Worm (Caenorhabditis elegans) whole organism, early embryonic: ENCODE measurements around the gene C39B5.5.

Source experiments
- aly-1 ChIP-seq: sonication (generic microtip); optimal IDR thresholded peaks from 2 replicates; lab custom pipeline; 2016; ENCODE audit warnings: missing genetic modification characterization, missing compliant biosample characterization
- ama-1 ChIP-seq: fragments of 150-350 bp; optimal IDR thresholded peaks from 2 replicates; lab custom pipeline; 2014
- ceh-13 ChIP-seq: fragments of 200-800 bp; sonication (Bioruptor generic); optimal IDR thresholded peaks from 2 replicates; lab custom pipeline; 2018; ENCODE audit warnings: mild to moderate bottlenecking, missing genetic modification characterization, missing compliant biosample characterization
- ceh-36 ChIP-seq: sonication (generic microtip); optimal IDR thresholded peaks from 2 replicates; lab custom pipeline; 2016; ENCODE audit warnings: missing genetic modification characterization, inconsistent platforms, missing compliant biosample characterization
- ets-7 ChIP-seq: sonication (generic microtip); optimal IDR thresholded peaks from 2 replicates; lab custom pipeline; 2016; ENCODE audit warnings: missing genotype, missing genetic modification characterization, missing compliant biosample characterization
- flt-1 ChIP-seq: fragments of 200-800 bp; sonication (Bioruptor generic); IDR thresholded peaks from 2 replicates; pipeline ENCODE4 v1.3.6; 2022; ENCODE audit warnings: missing genetic modification characterization, missing compliant biosample characterization
- hmbx-1 ChIP-seq: sonication (generic microtip); optimal IDR thresholded peaks from 2 replicates; lab custom pipeline; 2016; ENCODE audit warnings: mild to moderate bottlenecking, missing genetic modification characterization, missing compliant biosample characterization
- hmg-4 ChIP-seq: fragments of 200-800 bp; sonication (Bioruptor generic); optimal IDR thresholded peaks from 2 replicates; lab custom pipeline; 2018; ENCODE audit warnings: mild to moderate bottlenecking, missing genetic modification characterization, missing compliant biosample characterization
- sea-1 ChIP-seq: fragments of 200-800 bp; sonication (Bioruptor generic); conservative IDR thresholded peaks from 2 replicates; pipeline ENCODE4 v1.3.6; 2022; ENCODE audit warnings: missing genetic modification characterization, missing compliant biosample characterization
- tra-4 ChIP-seq: sonication (generic microtip); optimal IDR thresholded peaks from 2 replicates; lab custom pipeline; 2017; ENCODE audit warnings: missing genetic modification characterization, missing compliant biosample characterization

DNA sequence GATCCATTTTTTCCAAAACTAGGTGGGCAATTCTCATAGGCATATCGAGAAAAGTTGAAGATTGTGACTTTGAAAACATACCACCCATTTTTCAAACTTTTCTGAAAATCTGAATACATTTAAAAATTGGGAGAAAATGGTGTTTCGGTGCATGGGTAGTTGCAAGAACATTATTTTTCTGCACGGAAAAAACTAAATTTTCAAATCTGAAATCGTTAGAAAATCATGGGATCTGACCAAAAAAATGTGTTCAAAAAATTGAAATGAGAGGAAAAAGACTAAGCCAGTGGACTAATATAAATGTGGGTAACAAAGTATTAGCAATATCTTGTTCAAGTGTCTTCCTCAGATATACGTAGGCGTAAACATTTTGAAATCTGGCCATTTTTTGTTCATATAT is 50.9 kb downstream of the C39B5.5 start, which contains the start of gene fbxa-43:
- no peak for TF ChIP-seq ceh-36 (tag; lab: Kevin White, UChicago)
- TF ChIP-seq tra-4 (tag; lab: Kevin White, UChicago), result no peak
- no peak for TF ChIP-seq ama-1
- TF ChIP-seq flt-1, result no peak
- TF ChIP-seq sea-1 (GFP tag; lab: Robert Waterston, UW), result no peak
- no peak for TF ChIP-seq ceh-13 (GFP tag; lab: Kevin White, UChicago)
- no peak for TF ChIP-seq ets-7
- TF ChIP-seq aly-1 (tag; lab: Kevin White, UChicago), result no peak
- no peak for TF ChIP-seq hmg-4 (GFP tag; lab: Kevin White, UChicago)
- TF ChIP-seq hmbx-1 (tag; lab: Kevin White, UChicago), result no peak
